Fruit fly (Drosophila melanogaster) S2 (cell line): ENCODE data around the gene CG33795.

ENCODE experiments used
- CG8478 ChIP-seq: fragments of >200 bp; optimal IDR thresholded peaks from 2 replicates; lab custom pipeline; 2018
- CTCF ChIP-seq, 2 experiments: fragments of >200 bp; optimal IDR thresholded peaks; 2 replicates each; lab custom pipeline; 2018

dm6 chr3L:16189925-16190231 lies 18.7 kb upstream of the CG33795 start:
- TF ChIP-seq CG8478 (lab: Kevin White, UChicago) = no peak
- no peak for TF ChIP-seq CTCF (optimal IDR thresholded peaks at IDR 0.05; lab: Kevin White, UChicago)
